Worm (Caenorhabditis elegans) whole organism, L4 larva: ENCODE results near the gene rbm-26.
A peak's percentile ranks its signal among the peaks of the same experiment; 100 is the strongest.

Source experiments
- F10B5.3 ChIP-seq: sonication (generic microtip); optimal IDR thresholded peaks from 2 replicates; lab custom pipeline; 2016; ENCODE audit warnings: mild to moderate bottlenecking, missing genetic modification characterization, missing compliant biosample characterization
- F26F4.8 ChIP-seq: fragments of 200-800 bp; sonication (Bioruptor generic); conservative IDR thresholded peaks from 2 replicates; pipeline ENCODE4 v1.3.6; 2022; ENCODE audit warnings: missing genetic modification characterization, missing compliant biosample characterization
- F44E2.7 ChIP-seq: fragments of 200-800 bp; sonication (Bioruptor generic); IDR thresholded peaks from 2 replicates; pipeline ENCODE4 v2.1.2; 2022; ENCODE audit warnings: missing genetic modification characterization, missing compliant biosample characterization
- F49E8.2 ChIP-seq: sonication (generic microtip); optimal IDR thresholded peaks from 2 replicates; lab custom pipeline; 2016; ENCODE audit warnings: missing compliant biosample characterization, mild to moderate bottlenecking, missing genetic modification characterization, borderline replicate concordance
- T26A8.4 ChIP-seq: fragments of 200-800 bp; sonication (Bioruptor generic); IDR thresholded peaks from 2 replicates; pipeline ENCODE4 v1.3.6; 2022; ENCODE audit warnings: missing genetic modification characterization, missing compliant biosample characterization
- Y105C5A.15 ChIP-seq: fragments of 200-800 bp; sonication (Bioruptor generic); IDR thresholded peaks from 2 replicates; pipeline ENCODE4 v1.3.6; 2022; ENCODE audit warnings: missing genetic modification characterization, missing compliant biosample characterization
- Y48G9A.11 ChIP-seq: fragments of 200-800 bp; sonication (Bioruptor generic); IDR thresholded peaks from 2 replicates; pipeline ENCODE4 v1.3.6; 2022; ENCODE audit warnings: missing genetic modification reagents, missing genetic modification characterization, missing compliant biosample characterization
- Y5F2A.4 ChIP-seq: fragments of 200-800 bp; sonication (Bioruptor generic); optimal IDR thresholded peaks from 2 replicates; lab custom pipeline; 2018; ENCODE audit warnings: mild to moderate bottlenecking, missing genetic modification characterization, missing compliant biosample characterization
- Y75B8A.6 ChIP-seq: fragments of 200-800 bp; sonication (Bioruptor generic); IDR thresholded peaks from 2 replicates; pipeline ENCODE4 v1.3.6; 2022; ENCODE audit warnings: missing genetic modification reagents, missing genetic modification characterization, missing compliant biosample characterization
- ZK546.5 ChIP-seq, 2 experiments: sonication (generic microtip); optimal IDR thresholded peaks; 2 replicates each; lab custom pipeline; 2017; ENCODE audit warnings: missing biosample characterization in 2 of 2, missing genetic modification characterization in 2 of 2
- aha-1 ChIP-seq: fragments of 150-350 bp; peaks from one replicate; lab custom pipeline; 2014; ENCODE audit warnings: missing biosample characterization, missing genetic modification characterization
- aly-2 ChIP-seq: sonication (generic microtip); optimal IDR thresholded peaks from 2 replicates; lab custom pipeline; 2018; ENCODE audit warnings: missing biosample characterization, missing genetic modification characterization
- arid-1 ChIP-seq: fragments of 200-800 bp; sonication (Bioruptor generic); conservative IDR thresholded peaks from 2 replicates; pipeline ENCODE4 v1.3.6; 2022; ENCODE audit warnings: missing genetic modification reagents, missing genetic modification characterization, missing compliant biosample characterization
- ceh-28 ChIP-seq: fragments of 150-350 bp; optimal IDR thresholded peaks from 2 replicates; lab custom pipeline; 2014; ENCODE audit warnings: missing biosample characterization, missing genetic modification reagents, missing genetic modification characterization
- ceh-44 ChIP-seq: fragments of 200-800 bp; sonication (Bioruptor generic); IDR thresholded peaks from 2 replicates; pipeline ENCODE4 v1.3.6; 2022; ENCODE audit warnings: missing genetic modification reagents, missing genetic modification characterization, missing compliant biosample characterization
- ces-1 ChIP-seq: fragments of 150-350 bp; sonication (generic microtip); optimal IDR thresholded peaks from 4 replicates; lab custom pipeline; 2014; ENCODE audit warnings: missing biosample characterization, missing genetic modification reagents, missing genetic modification characterization
- cey-2 ChIP-seq: sonication (generic microtip); optimal IDR thresholded peaks from 3 replicates; lab custom pipeline; 2017; ENCODE audit warnings: missing genetic modification characterization, mild to moderate bottlenecking, missing compliant biosample characterization, antibody characterized with exemption, borderline replicate concordance; ENCODE audit not compliant: insufficient read depth
- daf-8 ChIP-seq: fragments of 200-800 bp; sonication (Bioruptor generic); IDR thresholded peaks from 2 replicates; pipeline ENCODE4 v1.3.6; 2022; ENCODE audit warnings: missing genetic modification characterization, missing compliant biosample characterization
- dmd-8 ChIP-seq: fragments of 200-800 bp; sonication (Bioruptor generic); IDR thresholded peaks from 2 replicates; pipeline ENCODE4 v1.3.6; 2022; ENCODE audit warnings: missing genetic modification characterization, missing compliant biosample characterization
- dmd-9 ChIP-seq: fragments of 200-800 bp; sonication (Bioruptor generic); IDR thresholded peaks from 2 replicates; pipeline ENCODE4 v1.3.6; 2022; ENCODE audit warnings: missing genetic modification reagents, missing genetic modification characterization, missing compliant biosample characterization
- dpl-1 ChIP-seq: fragments of 150-350 bp; optimal IDR thresholded peaks from 2 replicates; lab custom pipeline; 2014; ENCODE audit warnings: missing biosample characterization, missing genetic modification reagents, missing genetic modification characterization
- dve-1 ChIP-seq: sonication (generic microtip); optimal IDR thresholded peaks from 2 replicates; lab custom pipeline; 2017; ENCODE audit warnings: antibody characterized with exemption, mild to moderate bottlenecking, missing genetic modification characterization, missing compliant biosample characterization; ENCODE audit not compliant: insufficient read depth
- egl-43 ChIP-seq: fragments of 200-800 bp; sonication (Bioruptor generic); IDR thresholded peaks from 2 replicates; pipeline ENCODE4 v1.3.6; 2022; ENCODE audit warnings: missing genetic modification reagents, missing genetic modification characterization, missing compliant biosample characterization
- fos-1 ChIP-seq: fragments of 150-350 bp; optimal IDR thresholded peaks from 2 replicates; lab custom pipeline; 2014; ENCODE audit warnings: missing biosample characterization, missing genetic modification characterization
- jun-1 ChIP-seq: fragments of 150-350 bp; optimal IDR thresholded peaks from 2 replicates; lab custom pipeline; 2014; ENCODE audit warnings: missing biosample characterization, missing genetic modification reagents, missing genetic modification characterization
- lin-1 ChIP-seq: fragments of 200-800 bp; sonication (Bioruptor generic); IDR thresholded peaks from 2 replicates; pipeline ENCODE4 v1.3.6; 2022; ENCODE audit warnings: missing genetic modification reagents, missing genetic modification characterization, missing compliant biosample characterization
- lin-15B ChIP-seq: fragments of 150-350 bp; sonication (generic microtip); optimal IDR thresholded peaks from 3 replicates; lab custom pipeline; 2014; ENCODE audit warnings: missing biosample characterization, missing genetic modification characterization
- lin-29 ChIP-seq: fragments of 200-800 bp; sonication (Bioruptor generic); IDR thresholded peaks from 2 replicates; pipeline ENCODE4 v1.3.6; 2022; ENCODE audit warnings: missing genetic modification reagents, missing genetic modification characterization, missing compliant biosample characterization
- lsy-2 ChIP-seq, 2 experiments: fragments of 150-350 bp in 1 of 2; sonication (generic microtip) in 1 of 2; optimal IDR thresholded peaks; 2 replicates each; lab custom pipeline; 2014 to 2017; ENCODE audit warnings: missing biosample characterization in 2 of 2, missing genetic modification characterization in 2 of 2
- madf-5 ChIP-seq, 2 experiments: fragments of 200-800 bp; sonication (Bioruptor generic); IDR thresholded peaks; 2 replicates each; pipeline ENCODE4 v1.3.6; 2022; ENCODE audit warnings: missing compliant biosample characterization in 2 of 2, missing genetic modification characterization in 2 of 2
- mdl-1 ChIP-seq, 2 experiments: fragments of 150-350 bp in 1 of 2; sonication (generic microtip) in 1 of 2; optimal IDR thresholded peaks; 2 replicates each; lab custom pipeline; 2014 to 2017; ENCODE audit warnings: missing biosample characterization in 2 of 2, missing genetic modification characterization in 2 of 2
- mes-2 ChIP-seq: sonication (generic microtip); optimal IDR thresholded peaks from 2 replicates; lab custom pipeline; 2016; ENCODE audit warnings: missing genotype, mild to moderate bottlenecking, missing genetic modification characterization, missing compliant biosample characterization; ENCODE audit not compliant: poor library complexity, severe bottlenecking
- mxl-3 ChIP-seq: fragments of 200-800 bp; sonication (Bioruptor generic); optimal IDR thresholded peaks from 2 replicates; lab custom pipeline; 2018; ENCODE audit warnings: mild to moderate bottlenecking, missing genetic modification characterization, missing compliant biosample characterization
- nhr-111 ChIP-seq: fragments of 200-800 bp; sonication (Bioruptor generic); optimal IDR thresholded peaks from 2 replicates; lab custom pipeline; 2018; ENCODE audit warnings: mild to moderate bottlenecking, missing genetic modification characterization, missing compliant biosample characterization
- nhr-237 ChIP-seq: sonication (generic microtip); optimal IDR thresholded peaks from 2 replicates; lab custom pipeline; 2017; ENCODE audit warnings: missing biosample characterization, missing genetic modification characterization
- nhr-25 ChIP-seq: sonication (generic microtip); optimal IDR thresholded peaks from 2 replicates; lab custom pipeline; 2017; ENCODE audit warnings: missing genetic modification characterization, mild to moderate bottlenecking, missing compliant biosample characterization, antibody characterized with exemption, moderate library complexity, borderline replicate concordance; ENCODE audit not compliant: insufficient read depth
- nhr-41 ChIP-seq: fragments of 200-800 bp; sonication (Bioruptor generic); IDR thresholded peaks from 2 replicates; pipeline ENCODE4 v1.3.6; 2022; ENCODE audit warnings: missing genetic modification reagents, missing genetic modification characterization, missing compliant biosample characterization
- nhr-48 ChIP-seq: sonication (generic microtip); optimal IDR thresholded peaks from 2 replicates; lab custom pipeline; 2016; ENCODE audit warnings: mild to moderate bottlenecking, missing genetic modification characterization, missing compliant biosample characterization
- nhr-6 ChIP-seq: fragments of 150-350 bp; optimal IDR thresholded peaks from 2 replicates; lab custom pipeline; 2014; ENCODE audit warnings: missing biosample characterization, missing genetic modification characterization
- pha-4 ChIP-seq, 2 experiments: fragments of 150-350 bp in 1 of 2; fragments of 200-800 bp in 1 of 2; sonication (Bioruptor generic) in 1 of 2; IDR thresholded peaks in 1 of 2; optimal IDR thresholded peaks in 1 of 2; 2 replicates each; pipeline versions ENCODE4 v1.3.6 to Lab custom; 2014 to 2022; ENCODE audit warnings: missing genetic modification characterization in 2 of 2, missing genetic modification reagents in 2 of 2, missing biosample characterization in 1 of 2, missing compliant biosample characterization in 1 of 2
- set-16 ChIP-seq: fragments of 200-800 bp; sonication (Bioruptor generic); IDR thresholded peaks from 2 replicates; pipeline ENCODE4 v1.3.6; 2022; ENCODE audit warnings: missing genetic modification reagents, missing genetic modification characterization, missing compliant biosample characterization
- spr-1 ChIP-seq: sonication (generic microtip); optimal IDR thresholded peaks from 2 replicates; lab custom pipeline; 2016; ENCODE audit warnings: mild to moderate bottlenecking, missing genetic modification characterization, missing compliant biosample characterization
- spr-3 ChIP-seq: fragments of 200-800 bp; sonication (Bioruptor generic); optimal IDR thresholded peaks from 2 replicates; lab custom pipeline; 2018; ENCODE audit warnings: mild to moderate bottlenecking, missing genetic modification characterization, missing compliant biosample characterization
- tra-1 ChIP-seq: fragments of 200-800 bp; sonication (Bioruptor generic); IDR thresholded peaks from 2 replicates; pipeline ENCODE4 v1.3.6; 2022; ENCODE audit warnings: missing genetic modification reagents, missing genetic modification characterization, missing compliant biosample characterization
- unc-62 ChIP-seq, 3 experiments: fragments of 150-350 bp in 1 of 3; sonication (generic microtip); optimal IDR thresholded peaks in 2 of 3; peaks in 1 of 3; 1 replicate in 1 of 3; 2 replicates in 2 of 3; lab custom pipeline; 2014 to 2017; ENCODE audit warnings: missing biosample characterization in 3 of 3, missing genetic modification characterization in 3 of 3, missing genetic modification reagents in 3 of 3, missing genotype in 1 of 3
- zfp-2 ChIP-seq: sonication (generic microtip); optimal IDR thresholded peaks from 2 replicates; lab custom pipeline; 2016; ENCODE audit warnings: mild to moderate bottlenecking, missing genetic modification characterization, missing compliant biosample characterization
- zip-11 ChIP-seq: fragments of 200-800 bp; sonication (Bioruptor generic); IDR thresholded peaks from 2 replicates; pipeline ENCODE4 v1.3.6; 2022; ENCODE audit warnings: missing genetic modification characterization, missing compliant biosample characterization
- zip-2 ChIP-seq: fragments of 150-350 bp; optimal IDR thresholded peaks from 2 replicates; lab custom pipeline; 2014; ENCODE audit warnings: missing biosample characterization, missing genetic modification characterization

rbm-26 gene

ce11 chrIII:5678935-5679334 is 32.4 kb upstream of the rbm-26 start, which contains the start of the genes ska-3 and rps-12 (continued):
- TF ChIP-seq dmd-9 (GFP tag; lab: Robert Waterston, UW) (peak; percentile 96), lin-29 (GFP tag; lab: Robert Waterston, UW) (peak; percentile 89), zip-11 (GFP tag; lab: Robert Waterston, UW) (no peak), lsy-2 (tag; optimal IDR thresholded peaks at IDR 0.05; lab: Kevin White, UChicago) (peak; percentile 92 to 98), nhr-237 (tag; lab: Kevin White, UChicago) (peak; percentile 67), Y105C5A.15 (GFP tag; lab: Robert Waterston, UW) (no peak), zip-2 (tag; lab: Kevin White, UChicago) (peak; percentile 88), T26A8.4 (peak; percentile 97), zfp-2 (peak; percentile 99), set-16 (GFP tag; lab: Robert Waterston, UW) (peak; percentile 23; the same call in 1 of the 2 replicates), nhr-6 (tag; lab: Kevin White, UChicago) (peak; percentile 99), mdl-1 (tag; optimal IDR thresholded peaks at IDR 0.05; lab: Kevin White, UChicago) (peak; percentile 90 to 97), F49E8.2 (peak; percentile 52), spr-1 (tag; lab: Kevin White, UChicago) (peak; percentile 94), daf-8 (no peak), ZK546.5 (tag; optimal IDR thresholded peaks at IDR 0.05; lab: Kevin White, UChicago) (peak in 1 of 2 experiments; percentile 87), nhr-48 (peak; percentile 84), mxl-3 (GFP tag; lab: Kevin White, UChicago) (peak; percentile 80), lin-15B (tag; lab: Kevin White, UChicago) (peak; percentile 97), nhr-25 (tag; lab: Kevin White, UChicago) (peak; percentile 97), cey-2 (peak; percentile 35), dpl-1 (GFP tag; lab: Kevin White, UChicago) (peak; percentile 99), F10B5.3 (peak; percentile 72), pha-4 (GFP tag; IDR thresholded peaks at IDR 0.05; lab: Robert Waterston, UW) (peak; percentile 94), pha-4 (tag; optimal IDR thresholded peaks at IDR 0.05; lab: Kevin White, UChicago) (peak; percentile 99), dve-1 (peak; percentile 100), nhr-111 (GFP tag; lab: Kevin White, UChicago) (no peak), aha-1 (tag; lab: Kevin White, UChicago) (peak; percentile 100), lin-1 (GFP tag; lab: Robert Waterston, UW) (peak; percentile 78), aly-2 (tag; lab: Kevin White, UChicago) (no peak), madf-5 (GFP tag; IDR thresholded peaks at IDR 0.05; lab: Robert Waterston, UW) (peak in 1 of 2 experiments; percentile 42; a peak in 1 of 4 replicates), arid-1 (GFP tag; lab: Robert Waterston, UW) (peak; percentile 98), F26F4.8 (no peak), Y75B8A.6 (GFP tag; lab: Robert Waterston, UW) (peak; percentile 88), F44E2.7 (GFP tag; lab: Robert Waterston, UW) (no peak), dmd-8 (GFP tag; lab: Robert Waterston, UW) (no peak), ces-1 (GFP tag; lab: Kevin White, UChicago) (peak; percentile 80), spr-3 (GFP tag; lab: Kevin White, UChicago) (peak; percentile 94), nhr-41 (0 out of 2 replicates have a peak, but pooled peaks have one; percentile 62), jun-1 (tag; lab: Kevin White, UChicago) (peak; percentile 94), fos-1 (tag; lab: Kevin White, UChicago) (peak; percentile 55), unc-62 (GFP tag; optimal IDR thresholded peaks at IDR 0.05 in 1 of 2; lab: Kevin White, UChicago) (peak in 1 of 2 experiments; percentile 100), unc-62 (tag; optimal IDR thresholded peaks at IDR 0.05; lab: Kevin White, UChicago) (no peak), tra-1 (peak; percentile 95), ceh-28 (tag; lab: Kevin White, UChicago) (peak; percentile 27), ceh-44 (no peak), Y48G9A.11 (GFP tag; lab: Robert Waterston, UW) (peak; percentile 88), mes-2 (peak; percentile 98), egl-43 (GFP tag; lab: Robert Waterston, UW) (peak; percentile 89), Y5F2A.4 (GFP tag; lab: Kevin White, UChicago) (peak; percentile 48)
